Fruit fly (Drosophila melanogaster): Measurements from ENCODE around the gene CG12155.

DNA sequence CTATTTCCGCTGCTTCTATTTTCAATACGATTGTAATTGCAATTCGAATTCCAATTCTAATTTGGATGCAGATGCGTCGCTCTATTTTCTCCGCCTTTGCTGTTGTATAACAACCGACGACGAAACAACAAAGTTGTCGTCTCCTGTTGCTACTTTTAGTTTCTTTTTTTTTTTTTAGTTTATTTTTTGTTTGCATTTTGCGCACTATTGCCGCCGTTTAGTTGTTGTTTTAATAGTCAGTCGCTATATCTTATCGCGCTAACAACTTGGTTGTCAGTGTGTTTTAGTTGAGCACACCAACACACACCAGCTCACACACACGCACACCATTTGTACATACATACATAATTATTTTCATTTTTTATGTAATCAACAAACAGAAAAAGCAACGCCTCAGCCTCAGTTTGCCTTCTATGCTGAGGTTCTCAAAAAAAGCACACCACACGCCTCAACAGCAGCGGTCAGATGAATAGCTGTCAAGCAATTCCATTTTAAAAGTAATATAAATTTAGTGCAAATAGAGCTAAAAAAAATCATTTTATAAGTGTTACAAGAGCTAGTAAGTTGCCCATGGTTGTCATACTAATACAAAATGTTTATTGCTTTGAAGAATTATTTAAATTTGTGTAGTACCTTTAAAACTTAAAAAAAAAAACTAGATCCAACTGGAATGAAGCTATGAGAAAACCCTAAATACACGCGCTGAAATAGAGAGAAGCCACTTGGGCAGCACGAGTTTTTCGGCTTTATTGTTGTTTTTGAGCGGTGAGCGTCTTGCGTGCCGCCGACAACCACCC is 27.1 kb upstream of the CG12155 start:
- TF ChIP-seq CG9727 (GFP tag; optimal IDR thresholded peaks at IDR 0.05) (peak; percentile 71), ewg (GFP tag; optimal IDR thresholded peaks at IDR 0.05) (peak; percentile 44), gsb-n (tag; optimal IDR thresholded peaks at IDR 0.05) (peak; percentile 46), HmgZ (tag; optimal IDR thresholded peaks at IDR 0.05) (peak; percentile 64), gro (GFP tag; optimal IDR thresholded peaks at IDR 0.05) (no peak), klu (GFP tag; IDR thresholded peaks at IDR 0.05) (peak; percentile 22; the same call in 1 of the 2 replicates), CG12942 (GFP tag; optimal IDR thresholded peaks at IDR 0.05) (peak; percentile 13), tx (GFP tag; optimal IDR thresholded peaks at IDR 0.05) (peak; percentile 32), YL-1 (GFP tag; optimal IDR thresholded peaks at IDR 0.05) (no peak), Blimp-1 (GFP tag; optimal IDR thresholded peaks at IDR 0.05) (peak; percentile 72), CG3163 (GFP tag; optimal IDR thresholded peaks at IDR 0.05) (no peak), Drgx (GFP tag; IDR thresholded peaks at IDR 0.05) (peak; percentile 28), Ada2b (GFP tag; IDR thresholded peaks at IDR 0.05) (peak; percentile 53; the same call in 1 of the 2 replicates), sd (tag; optimal IDR thresholded peaks at IDR 0.05) (peak; percentile 66)

All from whole organism, embryonic.